Fruit fly (Drosophila melanogaster) whole organism, prepupa: Measurements from ENCODE around the gene CG11409.

Source experiments
- CG10669 ChIP-seq: fragments of 200-800 bp; sonication (Bioruptor generic); optimal IDR thresholded peaks from 3 replicates; lab custom pipeline; 2018; ENCODE audit warnings: missing biosample characterization, mild to moderate bottlenecking, missing genetic modification characterization, moderate library complexity
- CG15336 ChIP-seq: fragments of 200-800 bp; sonication (Bioruptor generic); IDR thresholded peaks from 2 replicates; pipeline ENCODE4 v1.3.6; 2022; ENCODE audit warnings: missing biosample characterization, missing genetic modification characterization
- CG31627 ChIP-seq: fragments of 200-800 bp; sonication (Bioruptor generic); optimal IDR thresholded peaks from 3 replicates; lab custom pipeline; 2016; ENCODE audit warnings: missing biosample characterization, missing genetic modification characterization
- CG3919 ChIP-seq: fragments of 200-800 bp; sonication (Bioruptor generic); optimal IDR thresholded peaks from 3 replicates; lab custom pipeline; 2016; ENCODE audit warnings: missing biosample characterization, missing genetic modification characterization
- CG4318 ChIP-seq: fragments of 200-800 bp; sonication (Bioruptor generic); optimal IDR thresholded peaks from 3 replicates; lab custom pipeline; 2017; ENCODE audit warnings: missing biosample characterization, mild to moderate bottlenecking, missing genetic modification characterization
- CG6163 ChIP-seq: fragments of 200-800 bp; sonication (Bioruptor generic); IDR thresholded peaks from 3 replicates; pipeline ENCODE4 v1.3.6; 2022; ENCODE audit warnings: missing biosample characterization, missing genetic modification characterization
- CG6792 ChIP-seq: fragments of 200-800 bp; sonication (Bioruptor generic); optimal IDR thresholded peaks from 3 replicates; lab custom pipeline; 2016; ENCODE audit warnings: missing biosample characterization, missing genetic modification characterization
- CG6808 ChIP-seq: fragments of 200-800 bp; sonication (Bioruptor generic); optimal IDR thresholded peaks from 3 replicates; lab custom pipeline; 2017; ENCODE audit warnings: missing biosample characterization, missing genetic modification characterization, mild to moderate bottlenecking, moderate library complexity, missing genetic modification reagents
- CG6854 ChIP-seq: fragments of 200-800 bp; sonication (Bioruptor generic); optimal IDR thresholded peaks from 2 replicates; lab custom pipeline; 2017; ENCODE audit warnings: missing biosample characterization, mild to moderate bottlenecking, missing genetic modification characterization
- CG7368 ChIP-seq: fragments of 200-800 bp; sonication (Bioruptor generic); optimal IDR thresholded peaks from 3 replicates; lab custom pipeline; 2016; ENCODE audit warnings: missing biosample characterization, missing genetic modification characterization
- CG8119 ChIP-seq: fragments of 200-800 bp; sonication (Bioruptor generic); IDR thresholded peaks from 3 replicates; pipeline ENCODE4 v1.3.6; 2022; ENCODE audit warnings: missing biosample characterization, missing genetic modification characterization
- CG8319 ChIP-seq: fragments of 200-800 bp; sonication (Bioruptor generic); optimal IDR thresholded peaks from 3 replicates; lab custom pipeline; 2016; ENCODE audit warnings: missing biosample characterization, missing genetic modification characterization
- CG8632 ChIP-seq: fragments of 200-800 bp; sonication (Bioruptor generic); optimal IDR thresholded peaks from 3 replicates; lab custom pipeline; 2016; ENCODE audit warnings: missing biosample characterization, missing genetic modification characterization
- CG9139 ChIP-seq: fragments of 200-800 bp; sonication (Bioruptor generic); optimal IDR thresholded peaks from 3 replicates; lab custom pipeline; 2017; ENCODE audit warnings: missing biosample characterization, mild to moderate bottlenecking, missing genetic modification characterization
- Eip78C ChIP-seq: fragments of 200-800 bp; sonication (Bioruptor generic); peaks from one replicate; lab custom pipeline; 2016; ENCODE audit warnings: missing biosample characterization, missing genetic modification characterization
- Eip93F ChIP-seq: fragments of 200-800 bp; sonication (Bioruptor generic); optimal IDR thresholded peaks from 2 replicates; lab custom pipeline; 2016; ENCODE audit warnings: missing biosample characterization, mild to moderate bottlenecking, missing genetic modification characterization
- Ets21C ChIP-seq: fragments of 200-800 bp; sonication (Bioruptor generic); optimal IDR thresholded peaks from 3 replicates; lab custom pipeline; 2016; ENCODE audit warnings: missing biosample characterization, missing genetic modification characterization
- Ets96B ChIP-seq: fragments of 200-800 bp; optimal IDR thresholded peaks from 2 replicates; lab custom pipeline; 2019; ENCODE audit warnings: missing biosample characterization, mild to moderate bottlenecking, missing genetic modification characterization, moderate library complexity
- Gug ChIP-seq: fragments of 200-800 bp; sonication (Bioruptor generic); IDR thresholded peaks from 2 replicates; pipeline ENCODE4 v1.3.6; 2022; ENCODE audit warnings: missing biosample characterization, missing genetic modification characterization
- Hr39 ChIP-seq: fragments of 200-800 bp; sonication (Bioruptor generic); optimal IDR thresholded peaks from 2 replicates; lab custom pipeline; 2016; ENCODE audit warnings: missing biosample characterization, missing genetic modification characterization
- Hr4 ChIP-seq: fragments of 200-800 bp; sonication (Bioruptor generic); optimal IDR thresholded peaks from 3 replicates; lab custom pipeline; 2016; ENCODE audit warnings: missing biosample characterization, missing genetic modification characterization
- Lpt ChIP-seq: fragments of 200-800 bp; sonication (Bioruptor generic); optimal IDR thresholded peaks from 3 replicates; lab custom pipeline; 2016; ENCODE audit warnings: missing biosample characterization, missing genetic modification characterization
- OdsH ChIP-seq: fragments of 200-800 bp; sonication (Bioruptor generic); optimal IDR thresholded peaks from 3 replicates; lab custom pipeline; 2016; ENCODE audit warnings: missing biosample characterization, missing genetic modification characterization
- Smox ChIP-seq: fragments of 200-800 bp; sonication (Bioruptor generic); optimal IDR thresholded peaks from 3 replicates; lab custom pipeline; 2016; ENCODE audit warnings: missing biosample characterization, missing genetic modification characterization
- Sox102F ChIP-seq: fragments of 200-800 bp; sonication (Bioruptor generic); optimal IDR thresholded peaks from 2 replicates; lab custom pipeline; 2016; ENCODE audit warnings: missing biosample characterization, mild to moderate bottlenecking, missing genetic modification characterization
- Sox14 ChIP-seq: fragments of 200-800 bp; sonication (Bioruptor generic); optimal IDR thresholded peaks from 3 replicates; lab custom pipeline; 2016; ENCODE audit warnings: missing biosample characterization, missing genetic modification characterization
- Sox15 ChIP-seq: fragments of 200-800 bp; sonication (Bioruptor generic); optimal IDR thresholded peaks from 3 replicates; lab custom pipeline; 2016; ENCODE audit warnings: missing biosample characterization, missing genetic modification characterization
- achi ChIP-seq: fragments of 200-800 bp; sonication (Bioruptor generic); optimal IDR thresholded peaks from 3 replicates; lab custom pipeline; 2016; ENCODE audit warnings: missing biosample characterization, missing genetic modification characterization
- cyc ChIP-seq: fragments of 200-800 bp; sonication (Bioruptor generic); optimal IDR thresholded peaks from 3 replicates; lab custom pipeline; 2016; ENCODE audit warnings: missing biosample characterization, missing genetic modification characterization
- dac ChIP-seq: fragments of 200-800 bp; sonication (Bioruptor generic); optimal IDR thresholded peaks from 2 replicates; lab custom pipeline; 2017; ENCODE audit warnings: missing biosample characterization, mild to moderate bottlenecking, missing genetic modification characterization
- eg ChIP-seq: fragments of 200-800 bp; sonication (Bioruptor generic); IDR thresholded peaks from 3 replicates; pipeline ENCODE4 v1.3.6; 2022; ENCODE audit warnings: missing biosample characterization, missing genetic modification characterization
- esn ChIP-seq: fragments of 200-800 bp; sonication (Bioruptor generic); optimal IDR thresholded peaks from 2 replicates; lab custom pipeline; 2016; ENCODE audit warnings: missing biosample characterization, mild to moderate bottlenecking, missing genetic modification characterization, moderate library complexity
- fd85E ChIP-seq: fragments of 200-800 bp; sonication (Bioruptor generic); optimal IDR thresholded peaks from 3 replicates; lab custom pipeline; 2016; ENCODE audit warnings: missing biosample characterization, missing genetic modification characterization
- fkh ChIP-seq: fragments of 200-800 bp; sonication (Bioruptor generic); optimal IDR thresholded peaks from 3 replicates; lab custom pipeline; 2017; ENCODE audit warnings: missing biosample characterization, mild to moderate bottlenecking, missing genetic modification characterization, moderate library complexity
- lz ChIP-seq: fragments of 200-800 bp; sonication (Bioruptor generic); optimal IDR thresholded peaks from 3 replicates; lab custom pipeline; 2016; ENCODE audit warnings: missing biosample characterization, missing genetic modification characterization
- net ChIP-seq: fragments of 200-800 bp; sonication (Bioruptor generic); optimal IDR thresholded peaks from 3 replicates; lab custom pipeline; 2016; ENCODE audit warnings: missing biosample characterization, missing genetic modification characterization
- salr ChIP-seq, 2 experiments: fragments of 200-800 bp; sonication (Bioruptor generic); optimal IDR thresholded peaks; 3 replicates each; lab custom pipeline; 2016 to 2018; ENCODE audit warnings: missing biosample characterization in 2 of 2, missing genetic modification characterization in 2 of 2, mild to moderate bottlenecking in 1 of 2
- ss ChIP-seq, 2 experiments: fragments of 200-800 bp; sonication (Bioruptor generic); optimal IDR thresholded peaks; 2 replicates in 1 of 2; 3 replicates in 1 of 2; lab custom pipeline; 2017 to 2018; ENCODE audit warnings: mild to moderate bottlenecking in 2 of 2, missing biosample characterization in 2 of 2, missing genetic modification characterization in 2 of 2, moderate library complexity in 1 of 2
- topi ChIP-seq: fragments of 200-800 bp; sonication (Bioruptor generic); optimal IDR thresholded peaks from 3 replicates; lab custom pipeline; 2016; ENCODE audit warnings: missing biosample characterization, missing genetic modification characterization
- vri ChIP-seq: fragments of 200-800 bp; sonication (Bioruptor generic); optimal IDR thresholded peaks from 3 replicates; lab custom pipeline; 2016; ENCODE audit warnings: missing biosample characterization, mild to moderate bottlenecking, missing genetic modification characterization

The CG11409 gene

DNA sequence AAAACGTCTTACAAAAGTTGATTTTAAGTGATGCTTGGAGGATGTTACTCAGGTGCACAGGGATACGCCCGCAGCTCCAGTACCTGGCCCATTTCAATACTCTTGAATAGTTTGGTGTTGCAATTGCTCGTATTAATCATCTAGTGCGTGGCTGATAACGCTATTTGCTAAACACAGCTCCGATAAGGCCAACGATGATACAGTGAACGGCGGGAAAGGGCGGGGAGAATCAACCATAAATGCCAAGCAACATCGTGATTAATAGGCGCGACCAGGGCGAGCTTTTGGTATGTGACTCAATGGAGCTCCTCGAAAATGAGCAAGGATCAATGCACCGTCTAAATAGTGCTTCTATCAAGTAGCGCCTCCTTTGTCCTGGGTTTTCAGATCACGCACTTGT lies 5.4 kb upstream of the CG11409 start:
- no peak for TF ChIP-seq Gug (GFP tag; lab: Robert Waterston, UW)
- TF ChIP-seq Sox14 (GFP tag; lab: Kevin White, UChicago), result no peak
- TF ChIP-seq fd85E (GFP tag; lab: Kevin White, UChicago), result no peak
- TF ChIP-seq lz (GFP tag; lab: Kevin White, UChicago), result no peak
- no peak for TF ChIP-seq CG8319 (GFP tag; lab: Kevin White, UChicago)
- no peak for TF ChIP-seq net (GFP tag; lab: Kevin White, UChicago)
- no peak for TF ChIP-seq Ets21C (GFP tag; lab: Kevin White, UChicago)
- no peak for TF ChIP-seq fkh
- no peak for TF ChIP-seq OdsH (GFP tag; lab: Kevin White, UChicago)
- TF ChIP-seq Sox15 (GFP tag; lab: Kevin White, UChicago), result no peak
- TF ChIP-seq CG6792 (GFP tag; lab: Kevin White, UChicago), result no peak

DNA sequence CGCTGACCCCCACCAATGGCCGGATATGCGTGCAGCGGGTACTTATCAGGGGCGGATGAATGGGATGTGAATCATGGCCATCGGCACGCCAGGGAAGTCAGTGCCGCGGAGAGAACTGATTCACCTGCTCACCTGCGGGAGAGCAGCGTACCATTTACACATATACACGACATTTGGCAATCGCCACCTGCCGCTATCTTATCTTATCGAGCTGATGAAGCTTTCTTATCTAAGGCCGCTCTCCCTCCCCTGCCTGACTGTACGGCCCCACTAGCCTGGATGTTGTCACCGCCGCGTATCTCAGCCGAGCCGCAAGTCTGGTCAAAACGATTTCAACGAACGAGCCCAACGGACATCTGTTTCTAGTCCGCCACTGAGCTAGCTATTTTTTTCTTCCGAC lies 4.9 kb upstream of the CG11409 start, which contains the start of gene Tsp2A:
Gene Tsp2A (plus strand): TSS at position 298 of the 400 bp plus-strand sequence.
- TF ChIP-seq topi (GFP tag; lab: Kevin White, UChicago), result no peak
- TF ChIP-seq vri, result peak; percentile 96

- no peak for TF ChIP-seq CG10669 (GFP tag; lab: Kevin White, UChicago)
- TF ChIP-seq topi (GFP tag; lab: Kevin White, UChicago), result peak; percentile 11
- TF ChIP-seq Ets96B (tag; lab: Kevin White, UChicago), result no peak
- TF ChIP-seq Eip78C (GFP tag; lab: Kevin White, UChicago), result peak; percentile 77
- TF ChIP-seq CG8632 (GFP tag; lab: Kevin White, UChicago), result no peak
- TF ChIP-seq Sox14 (GFP tag; lab: Kevin White, UChicago), result peak; percentile 42
- peak; percentile 11 for TF ChIP-seq Sox102F (GFP tag; lab: Kevin White, UChicago)
- TF ChIP-seq achi (GFP tag; lab: Kevin White, UChicago), result no peak
- peak; percentile 12 for TF ChIP-seq esn
- no peak for TF ChIP-seq cyc (GFP tag; lab: Kevin White, UChicago)
- TF ChIP-seq CG7368 (GFP tag; lab: Kevin White, UChicago), result no peak
- TF ChIP-seq CG6792 (GFP tag; lab: Kevin White, UChicago), result no peak
- TF ChIP-seq Hr4, result no peak
- TF ChIP-seq CG15336, result no peak
Observed at dm6 chrX:1341944-1342392, 581 bp upstream of the CG11409 start, which contains the start of gene Naa30A. Gene Naa30A (plus strand): TSS chrX:1342106.

DNA sequence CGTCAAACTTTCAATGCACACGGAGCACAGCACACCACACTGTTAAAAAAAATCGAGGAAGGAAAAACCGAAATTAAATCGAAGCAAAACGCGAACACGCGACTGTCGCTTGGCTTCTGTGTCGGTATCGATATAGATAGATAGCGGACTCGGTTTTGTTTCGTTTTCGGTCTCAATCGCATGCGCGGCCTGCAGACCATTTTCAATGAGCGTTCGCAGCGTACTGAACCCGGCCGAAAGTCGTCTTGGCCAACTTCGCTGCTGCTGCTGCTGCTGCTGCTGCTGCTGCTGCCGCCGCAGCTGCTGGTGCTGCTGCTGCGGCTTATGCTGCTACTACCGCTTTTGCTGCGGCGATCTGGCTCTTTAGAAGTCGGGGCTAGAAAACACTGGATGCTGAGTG lies 3.4 kb downstream of the CG11409 start:
- TF ChIP-seq CG3919 (peak; percentile 29), CG8119 (GFP tag; lab: Robert Waterston, UW) (no peak), Eip93F (GFP tag; lab: Kevin White, UChicago) (no peak), ss (GFP tag; optimal IDR thresholded peaks at IDR 0.05; lab: Kevin White, UChicago) (peak in 1 of 2 experiments; percentile 18), Lpt (peak; percentile 4), Eip78C (GFP tag; lab: Kevin White, UChicago) (peak; percentile 44), CG15336 (peak; percentile 37; the same call in 1 of the 2 replicates), eg (GFP tag; lab: Robert Waterston, UW) (peak; percentile 40; the same call in 1 of the 3 replicates)

dm6 chrX:1322214-1322613 lies 19.2 kb downstream of the CG11409 start, which contains the start of gene DAAM:
Gene DAAM (minus strand): TSS chrX:1322362.
- TF ChIP-seq salr (GFP tag; optimal IDR thresholded peaks at IDR 0.05; lab: Kevin White, UChicago) (peak in 1 of 2 experiments; percentile 18), eg (GFP tag; lab: Robert Waterston, UW) (peak; percentile 42; the same call in 1 of the 3 replicates), CG4318 (GFP tag; lab: Kevin White, UChicago) (no peak), dac (GFP tag; lab: Kevin White, UChicago) (no peak), CG6808 (GFP tag; lab: Kevin White, UChicago) (peak; percentile 9), CG6854 (GFP tag; lab: Kevin White, UChicago) (peak; percentile 1), Smox (GFP tag; lab: Kevin White, UChicago) (peak; percentile 7), CG6163 (GFP tag; lab: Robert Waterston, UW) (0 out of 3 replicates have a peak, but pooled peaks have one; percentile 36), CG3919 (peak; percentile 3), Gug (GFP tag; lab: Robert Waterston, UW) (0 out of 2 replicates have a peak, but pooled peaks have one; percentile 10), Hr39 (GFP tag; lab: Kevin White, UChicago) (peak; percentile 23), Eip78C (GFP tag; lab: Kevin White, UChicago) (peak; percentile 64), CG9139 (GFP tag; lab: Kevin White, UChicago) (no peak), CG31627 (GFP tag; lab: Kevin White, UChicago) (peak; percentile 23)
